5 fruit fly cellular contexts compared by ENCODE assay signal in the genomic region with DNA sequence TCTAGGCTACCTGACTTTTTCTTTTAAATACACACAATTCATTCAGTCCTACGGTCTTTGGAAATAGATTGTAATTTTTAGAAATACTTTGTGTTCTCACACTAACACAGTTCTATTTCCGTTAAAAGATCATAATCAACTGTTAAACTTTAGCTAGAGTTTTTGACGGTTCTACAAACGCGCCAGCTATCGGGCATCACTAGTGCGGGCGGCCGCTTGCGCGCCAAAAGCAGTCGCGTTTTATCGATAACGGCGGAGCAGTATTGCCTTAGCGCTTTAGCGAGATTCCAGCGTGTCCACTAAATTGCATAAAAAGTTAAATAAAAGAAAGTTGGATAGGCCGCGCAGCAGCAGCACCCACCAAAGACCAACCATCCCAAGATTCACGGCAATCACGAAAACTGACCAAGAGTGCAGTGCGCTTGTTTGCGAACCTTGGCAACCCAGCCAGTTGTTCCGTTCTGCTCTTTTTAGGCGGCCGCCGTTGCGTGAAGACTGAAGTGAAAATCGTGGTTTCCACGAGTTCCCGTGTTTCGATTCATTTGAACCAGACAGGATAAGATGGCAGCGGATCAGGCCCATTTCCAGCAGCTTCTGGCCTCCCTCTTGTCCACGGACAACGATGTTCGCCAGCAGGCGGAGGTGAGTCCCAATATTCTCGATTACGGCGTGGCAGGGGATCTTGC.
TF ChIP-seq lines count a peak whose summit lies in the region.

A gene (plus strand): TSS at position 51 of the 686 bp plus-strand sequence.

- TF ChIP-seq CTCF in whole organism, embryonic (GFP tag; optimal IDR thresholded peaks at IDR 0.05; lab: Kevin White, UChicago), result peak; percentile 74

TF ChIP-seq in whole organism, adult, 20 proteins besides CTCF, POLR2A, EP300 and RAD21 (continues in another document):
- TF ChIP-seq CG11617 (GFP tag; optimal IDR thresholded peaks at IDR 0.05; lab: Kevin White, UChicago) (peak; percentile 91), Clk (GFP tag; optimal IDR thresholded peaks at IDR 0.05; lab: Kevin White, UChicago) (no peak), CG14711 (tag; optimal IDR thresholded peaks at IDR 0.05; lab: Kevin White, UChicago) (peak; percentile 99), bab1 (GFP tag; optimal IDR thresholded peaks at IDR 0.05; lab: Kevin White, UChicago) (peak; percentile 75), Hr96 (GFP tag; optimal IDR thresholded peaks at IDR 0.05; lab: Kevin White, UChicago) (peak; percentile 86), CG12768 (GFP tag; optimal IDR thresholded peaks at IDR 0.05; lab: Kevin White, UChicago) (peak; percentile 87), Crg-1 (GFP tag; optimal IDR thresholded peaks at IDR 0.05; lab: Kevin White, UChicago) (peak; percentile 83), kay (GFP tag; lab: Kevin White, UChicago; ENCODE audit: borderline replicate concordance) (no peak), toe (GFP tag; optimal IDR thresholded peaks at IDR 0.05; lab: Kevin White, UChicago) (peak; percentile 83), cnc (optimal IDR thresholded peaks at IDR 0.05; lab: Kevin White, UChicago) (no peak), cic (GFP tag; optimal IDR thresholded peaks at IDR 0.05; lab: Kevin White, UChicago) (peak; percentile 35), ovo (GFP tag; optimal IDR thresholded peaks at IDR 0.05; lab: Kevin White, UChicago) (peak; percentile 76), CG7101 (tag; optimal IDR thresholded peaks at IDR 0.05; lab: Kevin White, UChicago) (peak; percentile 79), CG7045 (GFP tag; optimal IDR thresholded peaks at IDR 0.05; lab: Kevin White, UChicago) (peak; percentile 68), CG33017 (tag; optimal IDR thresholded peaks at IDR 0.05; lab: Kevin White, UChicago) (peak; percentile 80), CG5204 (GFP tag; optimal IDR thresholded peaks at IDR 0.05; lab: Kevin White, UChicago) (peak; percentile 78)

TF ChIP-seq in whole organism, embryonic, 481 proteins besides CTCF, POLR2A, EP300 and RAD21 (continues in another document):
- TF ChIP-seq jigr1 (GFP tag; IDR thresholded peaks at IDR 0.05; lab: Robert Waterston, UW) (no peak), Awh (GFP tag; IDR thresholded peaks at IDR 0.05; lab: Robert Waterston, UW) (peak; percentile 68), CG33557 (GFP tag; optimal IDR thresholded peaks at IDR 0.05; lab: Kevin White, UChicago) (peak; percentile 45), crc (GFP tag; optimal IDR thresholded peaks at IDR 0.05; lab: Kevin White, UChicago) (peak; percentile 28), dmrt99B (tag; optimal IDR thresholded peaks at IDR 0.05; lab: Kevin White, UChicago) (no peak), CG14965 (GFP tag; optimal IDR thresholded peaks at IDR 0.05; lab: Kevin White, UChicago; ENCODE audit: borderline replicate concordance) (peak; percentile 35), CG1603 (tag; optimal IDR thresholded peaks at IDR 0.05; lab: Kevin White, UChicago) (peak; percentile 84), Gsc (GFP tag; IDR thresholded peaks at IDR 0.05; lab: Robert Waterston, UW) (no peak), nau (GFP tag; optimal IDR thresholded peaks at IDR 0.05; lab: Kevin White, UChicago) (peak; percentile 69), CG2116 (GFP tag; optimal IDR thresholded peaks at IDR 0.05; lab: Kevin White, UChicago) (peak; percentile 88), tll (GFP tag; optimal IDR thresholded peaks at IDR 0.05; lab: Kevin White, UChicago) (no peak), chinmo (GFP tag; IDR thresholded peaks at IDR 0.05; lab: Robert Waterston, UW; ENCODE audit: partially characterized antibody) (peak; percentile 58; the same call in 1 of the 4 replicates), Mes4 (GFP tag; optimal IDR thresholded peaks at IDR 0.05; lab: Kevin White, UChicago) (peak; percentile 80), lilli (GFP tag; optimal IDR thresholded peaks at IDR 0.05; lab: Kevin White, UChicago) (peak; percentile 86), lola (GFP tag; optimal IDR thresholded peaks at IDR 0.05; lab: Kevin White, UChicago) (peak in 1 of 3 experiments; percentile 9), CG11504 (tag; optimal IDR thresholded peaks at IDR 0.05; lab: Kevin White, UChicago) (no peak)

TF ChIP-seq in whole organism, prepupa, 60 proteins besides CTCF, POLR2A, EP300 and RAD21 (continues in another document):
- peak; percentile 36 for TF ChIP-seq Hr38 (GFP tag; optimal IDR thresholded peaks at IDR 0.05; lab: Kevin White, UChicago)
- no peak for TF ChIP-seq Eip93F (GFP tag; optimal IDR thresholded peaks at IDR 0.05; lab: Kevin White, UChicago)
- no peak for TF ChIP-seq CG10669 (GFP tag; optimal IDR thresholded peaks at IDR 0.05; lab: Kevin White, UChicago)
- peak; percentile 15 for TF ChIP-seq fd59A (GFP tag; optimal IDR thresholded peaks at IDR 0.05; lab: Kevin White, UChicago)
- TF ChIP-seq vri (GFP tag; optimal IDR thresholded peaks at IDR 0.05; lab: Kevin White, UChicago), result peak; percentile 33
- peak; percentile 82 for TF ChIP-seq CG31627 (GFP tag; optimal IDR thresholded peaks at IDR 0.05; lab: Kevin White, UChicago)
- TF ChIP-seq ss (GFP tag; optimal IDR thresholded peaks at IDR 0.05; lab: Kevin White, UChicago), result peak in 1 of 2 experiments; percentile 73
- peak; percentile 80 for TF ChIP-seq CG6792 (GFP tag; optimal IDR thresholded peaks at IDR 0.05; lab: Kevin White, UChicago)
- TF ChIP-seq CG6808 (GFP tag; optimal IDR thresholded peaks at IDR 0.05; lab: Kevin White, UChicago), result peak; percentile 64
- no peak for TF ChIP-seq CG6276 (GFP tag; optimal IDR thresholded peaks at IDR 0.05; lab: Kevin White, UChicago)
- TF ChIP-seq CG8119 (GFP tag; IDR thresholded peaks at IDR 0.05; lab: Robert Waterston, UW), result peak; percentile 53; the same call in 2 of the 3 replicates
- TF ChIP-seq esn (GFP tag; optimal IDR thresholded peaks at IDR 0.05; lab: Kevin White, UChicago), result peak; percentile 87
- TF ChIP-seq CG11762 (GFP tag; optimal IDR thresholded peaks at IDR 0.05; lab: Kevin White, UChicago; ENCODE audit: insufficient read depth), result peak; percentile 67
- no peak for TF ChIP-seq CG4318 (GFP tag; optimal IDR thresholded peaks at IDR 0.05; lab: Kevin White, UChicago)
- peak; percentile 81 for TF ChIP-seq Hr4 (GFP tag; optimal IDR thresholded peaks at IDR 0.05; lab: Kevin White, UChicago)
- TF ChIP-seq CG6163 (GFP tag; IDR thresholded peaks at IDR 0.05; lab: Robert Waterston, UW), result peak; percentile 84
- peak; percentile 62 for TF ChIP-seq CG15336 (GFP tag; IDR thresholded peaks at IDR 0.05; lab: Robert Waterston, UW)

TF ChIP-seq in whole organism, pupa, 21 proteins besides CTCF, POLR2A, EP300 and RAD21 (continues in another document):
- TF ChIP-seq CG9948 (tag; optimal IDR thresholded peaks at IDR 0.05; lab: Kevin White, UChicago), result no peak
- peak; percentile 38 for TF ChIP-seq CG34367 (tag; optimal IDR thresholded peaks at IDR 0.05; lab: Kevin White, UChicago)
- TF ChIP-seq CG8159 (tag; optimal IDR thresholded peaks at IDR 0.05; lab: Kevin White, UChicago), result peak; percentile 53
- no peak for TF ChIP-seq Pif1B (GFP tag; optimal IDR thresholded peaks at IDR 0.05; lab: Kevin White, UChicago)
- TF ChIP-seq CG8301 (tag; optimal IDR thresholded peaks at IDR 0.05; lab: Kevin White, UChicago), result no peak
- TF ChIP-seq rn (GFP tag; IDR thresholded peaks at IDR 0.05; lab: Robert Waterston, UW), result peak; percentile 47; the same call in 1 of the 2 replicates
- TF ChIP-seq CG12605 (GFP tag; IDR thresholded peaks at IDR 0.05; lab: Robert Waterston, UW), result peak; percentile 75
- TF ChIP-seq Snoo (tag; optimal IDR thresholded peaks at IDR 0.05; lab: Kevin White, UChicago), result peak; percentile 70
- peak; percentile 40 for TF ChIP-seq CG17806 (tag; optimal IDR thresholded peaks at IDR 0.05; lab: Kevin White, UChicago)
- peak; percentile 85 for TF ChIP-seq Ets98B (GFP tag; IDR thresholded peaks at IDR 0.05; lab: Robert Waterston, UW)
- no peak for TF ChIP-seq CG13204 (GFP tag; optimal IDR thresholded peaks at IDR 0.05; lab: Kevin White, UChicago)
- peak; percentile 73 for TF ChIP-seq CG15710 (tag; optimal IDR thresholded peaks at IDR 0.05; lab: Kevin White, UChicago)
- peak; percentile 87; the same call in 2 of the 3 replicates for TF ChIP-seq fd96Ca (GFP tag; IDR thresholded peaks at IDR 0.05; lab: Robert Waterston, UW)
- TF ChIP-seq CG10348 (GFP tag; IDR thresholded peaks at IDR 0.05; lab: Robert Waterston, UW), result peak; percentile 9; the same call in 1 of the 2 replicates
- TF ChIP-seq CG4496 (GFP tag; IDR thresholded peaks at IDR 0.05; lab: Robert Waterston, UW), result peak; percentile 89
- no peak for TF ChIP-seq D1 (tag; optimal IDR thresholded peaks at IDR 0.05; lab: Kevin White, UChicago)
- no peak for TF ChIP-seq CG14655 (GFP tag; optimal IDR thresholded peaks at IDR 0.05; lab: Kevin White, UChicago)
- peak; percentile 81 for TF ChIP-seq Pif1A (GFP tag; optimal IDR thresholded peaks at IDR 0.05; lab: Kevin White, UChicago)

TF ChIP-seq in whole organism, wandering third instar larva, 38 proteins besides CTCF, POLR2A, EP300 and RAD21 (continues in another document):
- TF ChIP-seq GATAd (GFP tag; optimal IDR thresholded peaks at IDR 0.05; lab: Kevin White, UChicago), result peak; percentile 62
- peak in 1 of 2 experiments; percentile 85 for TF ChIP-seq foxo (GFP tag; optimal IDR thresholded peaks at IDR 0.05; lab: Kevin White, UChicago)
- TF ChIP-seq OdsH (GFP tag; optimal IDR thresholded peaks at IDR 0.05; lab: Kevin White, UChicago), result peak; percentile 79
- no peak for TF ChIP-seq sage (GFP tag; optimal IDR thresholded peaks at IDR 0.05; lab: Kevin White, UChicago)
- TF ChIP-seq CG9705 (GFP tag; optimal IDR thresholded peaks at IDR 0.05; lab: Kevin White, UChicago), result peak; percentile 65
- no peak for TF ChIP-seq dmrt93B (GFP tag; optimal IDR thresholded peaks at IDR 0.05; lab: Kevin White, UChicago)
- TF ChIP-seq usp (GFP tag; optimal IDR thresholded peaks at IDR 0.05; lab: Kevin White, UChicago), result no peak
- no peak for TF ChIP-seq fru (GFP tag; optimal IDR thresholded peaks at IDR 0.05; lab: Kevin White, UChicago)
- TF ChIP-seq Rel (GFP tag; optimal IDR thresholded peaks at IDR 0.05; lab: Kevin White, UChicago), result no peak
- peak; percentile 78 for TF ChIP-seq Rel (tag; optimal IDR thresholded peaks at IDR 0.05; lab: Kevin White, UChicago)
- TF ChIP-seq brk (GFP tag; optimal IDR thresholded peaks at IDR 0.05; lab: Kevin White, UChicago), result no peak
- peak; percentile 39 for TF ChIP-seq CG32264 (GFP tag; optimal IDR thresholded peaks at IDR 0.05; lab: Kevin White, UChicago)
- peak; percentile 62 for TF ChIP-seq sv (GFP tag; optimal IDR thresholded peaks at IDR 0.05; lab: Kevin White, UChicago)
- TF ChIP-seq pan (optimal IDR thresholded peaks at IDR 0.05; lab: Kevin White, UChicago), result no peak
- TF ChIP-seq N (GFP tag; optimal IDR thresholded peaks at IDR 0.05; lab: Kevin White, UChicago), result no peak
- TF ChIP-seq Mio (GFP tag; optimal IDR thresholded peaks at IDR 0.05; lab: Kevin White, UChicago), result no peak
- no peak for TF ChIP-seq Jra (GFP tag; optimal IDR thresholded peaks at IDR 0.05; lab: Kevin White, UChicago)
- TF ChIP-seq CrebA (GFP tag; optimal IDR thresholded peaks at IDR 0.05; lab: Kevin White, UChicago; ENCODE audit: borderline replicate concordance), result no peak
- TF ChIP-seq lola (GFP tag; optimal IDR thresholded peaks at IDR 0.05; lab: Kevin White, UChicago), result no peak
- peak; percentile 74 for TF ChIP-seq HLH106 (tag; optimal IDR thresholded peaks at IDR 0.05; lab: Kevin White, UChicago)
- peak; percentile 76 for TF ChIP-seq Sp1 (GFP tag; optimal IDR thresholded peaks at IDR 0.05; lab: Kevin White, UChicago)
